Worm (Caenorhabditis elegans) whole organism, mixed stage, embryonic: ENCODE measurements around the gene npl-10.

Experiments
- M03D4.4 ChIP-seq: sonication (generic microtip); optimal IDR thresholded peaks from 2 replicates; lab custom pipeline; 2017; ENCODE audit warnings: mild to moderate bottlenecking, missing genetic modification characterization, missing compliant biosample characterization
- blmp-1 ChIP-seq: fragments of 150-350 bp; optimal IDR thresholded peaks from 2 replicates; lab custom pipeline; 2014; ENCODE audit warnings: missing biosample characterization, missing genetic modification characterization
- ces-1 ChIP-seq: fragments of 150-350 bp; optimal IDR thresholded peaks from 2 replicates; lab custom pipeline; 2014; ENCODE audit warnings: missing biosample characterization, missing genetic modification reagents, missing genetic modification characterization
- nhr-237 ChIP-seq: fragments of 150-350 bp; optimal IDR thresholded peaks from 2 replicates; lab custom pipeline; 2014; ENCODE audit warnings: missing biosample characterization, missing genetic modification characterization
- nhr-28 ChIP-seq: fragments of 150-350 bp; optimal IDR thresholded peaks from 2 replicates; lab custom pipeline; 2014; ENCODE audit warnings: missing biosample characterization, missing genetic modification characterization
- pha-4 ChIP-seq: fragments of 150-350 bp; optimal IDR thresholded peaks from 2 replicates; lab custom pipeline; 2018; ENCODE audit warnings: missing biosample characterization, missing genetic modification reagents, missing genetic modification characterization
- snpc-4 ChIP-seq: fragments of 150-350 bp; optimal IDR thresholded peaks from 2 replicates; lab custom pipeline; 2014; ENCODE audit warnings: missing biosample characterization, missing genetic modification characterization
- unc-62 ChIP-seq: fragments of 150-350 bp; optimal IDR thresholded peaks from 2 replicates; lab custom pipeline; 2014; ENCODE audit warnings: missing biosample characterization, missing genetic modification reagents, missing genetic modification characterization
- ztf-11 ChIP-seq: fragments of 150-350 bp; optimal IDR thresholded peaks from 2 replicates; lab custom pipeline; 2014; ENCODE audit warnings: missing biosample characterization, missing genetic modification characterization

ce11 chrIII:3914049-3914448 is 21.7 kb downstream of the npl-10 start, which contains the start of gene pat-3:
- no peak for TF ChIP-seq ztf-11
- no peak for TF ChIP-seq ces-1 (GFP tag; lab: Kevin White, UChicago)
- TF ChIP-seq pha-4 (tag; lab: Kevin White, UChicago) = no peak
- TF ChIP-seq nhr-28 (tag; lab: Kevin White, UChicago) = no peak
- no peak for TF ChIP-seq unc-62
- no peak for TF ChIP-seq M03D4.4 (tag; lab: Kevin White, UChicago)
- TF ChIP-seq nhr-237 = no peak
- TF ChIP-seq snpc-4 (tag; lab: Kevin White, UChicago) = no peak
- no peak for TF ChIP-seq blmp-1 (tag; lab: Kevin White, UChicago)
